Fruit fly (Drosophila melanogaster) whole organism, embryonic: ENCODE measurements around the gene RpL14.
A peak's percentile ranks its signal among the peaks of the same experiment; 100 is the strongest.

ENCODE experiments used
- CG10267 ChIP-seq: fragments of 200-800 bp; sonication (Bioruptor generic); optimal IDR thresholded peaks from 2 replicates; lab custom pipeline; 2018; ENCODE audit warnings: missing biosample characterization, mild to moderate bottlenecking, missing genetic modification characterization, moderate library complexity
- CG10565 ChIP-seq: fragments of 200-800 bp; sonication (Bioruptor generic); optimal IDR thresholded peaks from 3 replicates; lab custom pipeline; 2016; ENCODE audit warnings: missing biosample characterization, mild to moderate bottlenecking, missing genetic modification characterization
- CG10959 ChIP-seq: fragments of 200-800 bp; sonication (Bioruptor generic); IDR thresholded peaks from 2 replicates; pipeline ENCODE4 v1.3.6; 2022; ENCODE audit warnings: missing biosample characterization, missing genetic modification characterization
- CG11560 ChIP-seq: fragments of 200-800 bp; sonication (Bioruptor generic); IDR thresholded peaks from 3 replicates; pipeline ENCODE4 v1.3.6; 2022; ENCODE audit warnings: missing biosample characterization, missing genetic modification characterization
- CG11695 ChIP-seq: fragments of 200-800 bp; sonication (Bioruptor generic); IDR thresholded peaks from 3 replicates; pipeline ENCODE4 v1.3.6; 2022; ENCODE audit warnings: missing biosample characterization, missing genetic modification characterization
- CG12104 ChIP-seq: fragments of 200-800 bp; sonication (Bioruptor generic); optimal IDR thresholded peaks from 3 replicates; lab custom pipeline; 2016; ENCODE audit warnings: missing biosample characterization, missing genetic modification characterization
- CG14441 ChIP-seq: fragments of 200-800 bp; sonication (Bioruptor generic); IDR thresholded peaks from 2 replicates; pipeline ENCODE4 v1.3.6; 2022; ENCODE audit warnings: missing biosample characterization, missing genetic modification characterization
- CG1529 ChIP-seq: fragments of 200-800 bp; sonication (Bioruptor generic); optimal IDR thresholded peaks from 3 replicates; lab custom pipeline; 2018; ENCODE audit warnings: missing biosample characterization, missing genetic modification characterization
- CG15696 ChIP-seq: fragments of 200-800 bp; sonication (Bioruptor generic); optimal IDR thresholded peaks from 2 replicates; lab custom pipeline; 2019; ENCODE audit warnings: missing biosample characterization, mild to moderate bottlenecking, missing genetic modification characterization, moderate library complexity
- CG17359 ChIP-seq: fragments of 200-800 bp; sonication (Bioruptor generic); optimal IDR thresholded peaks from 3 replicates; lab custom pipeline; 2018; ENCODE audit warnings: missing biosample characterization, mild to moderate bottlenecking, missing genetic modification characterization, moderate library complexity
- CG17385 ChIP-seq: fragments of 200-800 bp; sonication (Bioruptor generic); optimal IDR thresholded peaks from 3 replicates; lab custom pipeline; 2018; ENCODE audit warnings: missing biosample characterization, mild to moderate bottlenecking, missing genetic modification characterization
- CG17612 ChIP-seq: fragments of 200-800 bp; sonication (Bioruptor generic); IDR thresholded peaks from 2 replicates; pipeline ENCODE4 v1.3.6; 2022; ENCODE audit warnings: missing biosample characterization, missing genetic modification characterization
- CG2202 ChIP-seq: fragments of 200-800 bp; sonication (Bioruptor generic); optimal IDR thresholded peaks from 2 replicates; lab custom pipeline; 2018; ENCODE audit warnings: missing biosample characterization, mild to moderate bottlenecking, missing genetic modification characterization
- CG2678 ChIP-seq: fragments of 200-800 bp; sonication (Bioruptor generic); optimal IDR thresholded peaks from 3 replicates; lab custom pipeline; 2019; ENCODE audit warnings: missing biosample characterization, mild to moderate bottlenecking, missing genetic modification characterization, moderate library complexity
- CG2875 ChIP-seq: fragments of 200-800 bp; sonication (Bioruptor generic); optimal IDR thresholded peaks from 2 replicates; lab custom pipeline; 2017; ENCODE audit warnings: missing biosample characterization, mild to moderate bottlenecking, missing genetic modification characterization, missing genetic modification reagents
- CG2889 ChIP-seq: fragments of 200-800 bp; sonication (Bioruptor generic); IDR thresholded peaks from 3 replicates; pipeline ENCODE4 v1.3.6; 2022; ENCODE audit warnings: missing biosample characterization, missing genetic modification characterization
- CG31441 ChIP-seq: fragments of 200-800 bp; sonication (Bioruptor generic); IDR thresholded peaks from 2 replicates; pipeline ENCODE4 v1.3.6; 2022; ENCODE audit warnings: missing biosample characterization, missing genetic modification characterization
- CG3407 ChIP-seq: fragments of 200-800 bp; sonication (Bioruptor generic); optimal IDR thresholded peaks from 2 replicates; lab custom pipeline; 2018; ENCODE audit warnings: missing biosample characterization, mild to moderate bottlenecking, missing genetic modification characterization
- CG34422 ChIP-seq: fragments of 200-800 bp; sonication (Bioruptor generic); IDR thresholded peaks from 3 replicates; pipeline ENCODE4 v1.3.6; 2022; ENCODE audit warnings: missing biosample characterization, missing genetic modification characterization
- CG4404 ChIP-seq: fragments of 200-800 bp; sonication (Bioruptor generic); IDR thresholded peaks from 2 replicates; pipeline ENCODE4 v1.3.6; 2022; ENCODE audit warnings: missing biosample characterization, missing genetic modification characterization
- CG4424 ChIP-seq: fragments of 200-800 bp; sonication (Bioruptor generic); optimal IDR thresholded peaks from 3 replicates; lab custom pipeline; 2016; ENCODE audit warnings: missing biosample characterization, missing genetic modification characterization
- CG5245 ChIP-seq: fragments of 200-800 bp; sonication (Bioruptor generic); optimal IDR thresholded peaks from 3 replicates; lab custom pipeline; 2016; ENCODE audit warnings: missing biosample characterization, missing genetic modification characterization
- CG6654 ChIP-seq: fragments of 200-800 bp; sonication (Bioruptor generic); optimal IDR thresholded peaks from 2 replicates; lab custom pipeline; 2017; ENCODE audit warnings: missing biosample characterization, mild to moderate bottlenecking, missing genetic modification characterization
- CG8359 ChIP-seq: fragments of 200-800 bp; sonication (Bioruptor generic); optimal IDR thresholded peaks from 2 replicates; lab custom pipeline; 2017; ENCODE audit warnings: missing biosample characterization, mild to moderate bottlenecking, missing genetic modification characterization, borderline replicate concordance
- CG8924 ChIP-seq: fragments of 200-800 bp; optimal IDR thresholded peaks from 3 replicates; lab custom pipeline; 2019; ENCODE audit warnings: missing biosample characterization, mild to moderate bottlenecking, missing genetic modification characterization, moderate library complexity
- CG8944 ChIP-seq: fragments of 200-800 bp; sonication (Bioruptor generic); optimal IDR thresholded peaks from 3 replicates; lab custom pipeline; 2016; ENCODE audit warnings: missing biosample characterization, missing genetic modification characterization
- Fer1 ChIP-seq: fragments of 200-800 bp; sonication (Bioruptor generic); optimal IDR thresholded peaks from 2 replicates; lab custom pipeline; 2017; ENCODE audit warnings: missing biosample characterization, mild to moderate bottlenecking, missing genetic modification characterization
- H15 ChIP-seq: fragments of 200-800 bp; sonication (Bioruptor generic); IDR thresholded peaks from 3 replicates; pipeline ENCODE4 v1.3.6; 2022; ENCODE audit warnings: missing biosample characterization, missing genetic modification characterization
- HLH4C ChIP-seq: fragments of 200-800 bp; sonication (Bioruptor generic); IDR thresholded peaks from 3 replicates; pipeline ENCODE4 v1.3.6; 2022; ENCODE audit warnings: missing biosample characterization, missing genetic modification characterization; ENCODE audit not compliant: partially characterized antibody
- NC2β ChIP-seq: fragments of 200-800 bp; sonication (Bioruptor generic); optimal IDR thresholded peaks from 2 replicates; lab custom pipeline; 2016; ENCODE audit warnings: missing biosample characterization, missing genetic modification characterization
- Ptx1 ChIP-seq: fragments of 200-800 bp; sonication (Bioruptor generic); IDR thresholded peaks from 2 replicates; pipeline ENCODE4 v1.3.6; 2022; ENCODE audit warnings: missing biosample characterization, missing genetic modification characterization
- Rfx ChIP-seq: fragments of 200-800 bp; sonication (Bioruptor generic); IDR thresholded peaks from 2 replicates; pipeline ENCODE4 v1.3.6; 2022; ENCODE audit warnings: missing biosample characterization, missing genetic modification characterization
- Six4 ChIP-seq: fragments of 200-800 bp; sonication (Bioruptor generic); optimal IDR thresholded peaks from 2 replicates; lab custom pipeline; 2016; ENCODE audit warnings: missing biosample characterization, missing genetic modification characterization
- Spps ChIP-seq: fragments of 200-800 bp; sonication (Bioruptor generic); optimal IDR thresholded peaks from 2 replicates; lab custom pipeline; 2018; ENCODE audit warnings: missing biosample characterization, mild to moderate bottlenecking, missing genetic modification characterization
- al ChIP-seq: fragments of 200-800 bp; sonication (Bioruptor generic); IDR thresholded peaks from 2 replicates; pipeline ENCODE4 v1.3.6; 2022; ENCODE audit warnings: missing biosample characterization, missing genetic modification characterization
- chm ChIP-seq: fragments of 200-800 bp; sonication (Bioruptor generic); IDR thresholded peaks from 2 replicates; pipeline ENCODE4 v1.3.6; 2022; ENCODE audit warnings: missing biosample characterization, missing genetic modification characterization
- da ChIP-seq: fragments of 200-800 bp; sonication (Bioruptor generic); optimal IDR thresholded peaks from 2 replicates; lab custom pipeline; 2016; ENCODE audit warnings: missing biosample characterization, missing genetic modification characterization
- dmrt99B ChIP-seq: fragments of 200-800 bp; sonication (Bioruptor generic); optimal IDR thresholded peaks from 2 replicates; lab custom pipeline; 2018; ENCODE audit warnings: missing biosample characterization, mild to moderate bottlenecking, missing genetic modification characterization, moderate library complexity
- dpn ChIP-seq, 2 experiments: fragments of 200-800 bp; sonication (Bioruptor generic); optimal IDR thresholded peaks; 3 replicates each; lab custom pipeline; 2016; ENCODE audit warnings: missing biosample characterization in 2 of 2, missing genetic modification characterization in 2 of 2
- dysf ChIP-seq: fragments of 200-800 bp; sonication (Bioruptor generic); IDR thresholded peaks from 3 replicates; pipeline ENCODE4 v1.3.6; 2022; ENCODE audit warnings: missing biosample characterization, missing genetic modification characterization
- fd3F ChIP-seq: fragments of 200-800 bp; sonication (Bioruptor generic); optimal IDR thresholded peaks from 2 replicates; lab custom pipeline; 2018; ENCODE audit warnings: missing biosample characterization, mild to moderate bottlenecking, missing genetic modification characterization, moderate library complexity
- gce ChIP-seq: fragments of 200-800 bp; sonication (Bioruptor generic); IDR thresholded peaks from 3 replicates; pipeline ENCODE4 v1.3.6; 2022; ENCODE audit warnings: missing biosample characterization, missing genetic modification characterization
- grn ChIP-seq: fragments of 200-800 bp; sonication (Bioruptor generic); optimal IDR thresholded peaks from 3 replicates; lab custom pipeline; 2017; ENCODE audit warnings: missing biosample characterization, missing genetic modification characterization
- gsb ChIP-seq: fragments of 200-800 bp; sonication (Bioruptor generic); IDR thresholded peaks from 2 replicates; pipeline ENCODE4 v1.3.6; 2022; ENCODE audit warnings: missing biosample characterization, missing genetic modification characterization
- lmd ChIP-seq: fragments of 200-800 bp; sonication (Bioruptor generic); IDR thresholded peaks from 2 replicates; pipeline ENCODE4 v1.3.6; 2022; ENCODE audit warnings: missing biosample characterization, missing genetic modification characterization
- maf-S ChIP-seq: fragments of 200-800 bp; sonication (Bioruptor generic); optimal IDR thresholded peaks from 2 replicates; lab custom pipeline; 2016; ENCODE audit warnings: missing biosample characterization, missing genetic modification characterization
- peb ChIP-seq: fragments of 200-800 bp; sonication (Bioruptor generic); IDR thresholded peaks from 2 replicates; pipeline ENCODE4 v1.3.6; 2022; ENCODE audit warnings: missing biosample characterization, missing genetic modification characterization
- ranshi ChIP-seq: fragments of 200-800 bp; sonication (Bioruptor generic); IDR thresholded peaks from 2 replicates; pipeline ENCODE4 v1.3.6; 2022; ENCODE audit warnings: missing biosample characterization, missing genetic modification characterization
- sisA ChIP-seq: fragments of 200-800 bp; sonication (Bioruptor generic); IDR thresholded peaks from 2 replicates; pipeline ENCODE4 v1.3.6; 2022; ENCODE audit warnings: missing biosample characterization, missing genetic modification characterization
- ssp ChIP-seq: fragments of 200-800 bp; sonication (Bioruptor generic); IDR thresholded peaks from 2 replicates; pipeline ENCODE4 v1.3.6; 2022; ENCODE audit warnings: missing biosample characterization, missing genetic modification characterization
- tgo ChIP-seq: fragments of 200-800 bp; sonication (Bioruptor generic); IDR thresholded peaks from 3 replicates; pipeline ENCODE4 v1.3.6; 2022; ENCODE audit warnings: missing biosample characterization, missing genetic modification characterization
- zf30C ChIP-seq: fragments of 200-800 bp; sonication (Bioruptor generic); optimal IDR thresholded peaks from 3 replicates; lab custom pipeline; 2018; ENCODE audit warnings: missing biosample characterization, mild to moderate bottlenecking, missing genetic modification characterization

RpL14 gene

DNA sequence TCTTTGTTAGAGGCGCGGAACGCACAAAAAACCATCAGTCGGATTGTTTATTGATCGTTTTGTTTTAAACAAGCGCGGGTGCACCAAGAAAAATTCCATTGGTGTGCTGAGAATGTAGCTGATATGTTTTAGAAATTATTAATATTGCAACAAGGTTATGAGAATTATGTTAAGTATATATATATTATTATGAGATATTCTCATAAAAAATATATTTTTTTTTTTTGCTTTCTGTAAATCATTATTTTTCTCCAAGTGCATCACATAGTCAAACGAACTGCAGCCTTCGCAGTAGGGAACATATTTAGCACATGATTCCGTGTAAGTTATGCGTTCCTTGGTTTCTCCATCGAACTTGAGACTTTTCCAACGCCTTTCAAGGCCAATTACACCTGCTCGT, 28.2 kb downstream of the RpL14 start (continued):
- peak; percentile 88 for TF ChIP-seq dysf (GFP tag; lab: Robert Waterston, UW)
- TF ChIP-seq CG2875 (GFP tag; lab: Kevin White, UChicago), result peak; percentile 43
- no peak for TF ChIP-seq CG8944 (GFP tag; lab: Kevin White, UChicago)
- TF ChIP-seq maf-S (GFP tag; lab: Kevin White, UChicago), result no peak
- TF ChIP-seq CG3407, result peak; percentile 11
- peak; percentile 78 for TF ChIP-seq gsb (GFP tag; lab: Robert Waterston, UW)
- peak; percentile 85 for TF ChIP-seq CG31441 (GFP tag; lab: Robert Waterston, UW)
- TF ChIP-seq CG34422 (GFP tag; lab: Robert Waterston, UW), result peak; percentile 82
- peak; percentile 15 for TF ChIP-seq zf30C (GFP tag; lab: Kevin White, UChicago)
- TF ChIP-seq Ptx1, result peak; percentile 79
- TF ChIP-seq CG10959 (GFP tag; lab: Robert Waterston, UW), result peak; percentile 38; the same call in 1 of the 2 replicates
- TF ChIP-seq ssp (GFP tag; lab: Robert Waterston, UW), result peak; percentile 71
- no peak for TF ChIP-seq NC2β
- no peak for TF ChIP-seq CG5245 (GFP tag; lab: Kevin White, UChicago)
- peak; percentile 65 for TF ChIP-seq CG17359 (tag; lab: Kevin White, UChicago)
- peak; percentile 80 for TF ChIP-seq Rfx (GFP tag; lab: Robert Waterston, UW)
- peak; percentile 13 for TF ChIP-seq CG2202
- peak; percentile 74 for TF ChIP-seq CG10267 (tag; lab: Kevin White, UChicago)
- no peak for TF ChIP-seq CG10565
- TF ChIP-seq CG2889 (GFP tag; lab: Robert Waterston, UW), result 0 out of 3 replicates have a peak, but pooled peaks have one; percentile 11
- TF ChIP-seq HLH4C (GFP tag; lab: Robert Waterston, UW), result no peak
- TF ChIP-seq da, result no peak
- peak; percentile 65 for TF ChIP-seq al (GFP tag; lab: Robert Waterston, UW)
- TF ChIP-seq CG6654 (GFP tag; lab: Kevin White, UChicago), result no peak
- TF ChIP-seq sisA (GFP tag; lab: Robert Waterston, UW), result peak; percentile 60
- peak; percentile 69 for TF ChIP-seq CG8924 (tag; lab: Kevin White, UChicago)
- TF ChIP-seq lmd (GFP tag; lab: Robert Waterston, UW), result peak; percentile 83
- peak; percentile 11 for TF ChIP-seq CG8359 (GFP tag; lab: Kevin White, UChicago)
- TF ChIP-seq peb (GFP tag; lab: Robert Waterston, UW), result peak; percentile 47; the same call in 1 of the 2 replicates
- TF ChIP-seq Spps, result peak; percentile 40
- peak; percentile 61 for TF ChIP-seq CG4424 (GFP tag; lab: Kevin White, UChicago)
- TF ChIP-seq CG4404, result peak; percentile 50; the same call in 1 of the 2 replicates
- 0 out of 2 replicates have a peak, but pooled peaks have one; percentile 29 for TF ChIP-seq CG17612 (GFP tag; lab: Robert Waterston, UW)
- TF ChIP-seq CG17385 (GFP tag; lab: Kevin White, UChicago), result peak; percentile 45
- peak; percentile 70 for TF ChIP-seq Six4 (GFP tag; lab: Kevin White, UChicago)
- no peak for TF ChIP-seq grn
- TF ChIP-seq chm (GFP tag; lab: Robert Waterston, UW), result no peak
- peak; percentile 48; the same call in 1 of the 3 replicates for TF ChIP-seq CG11560 (tag; lab: Robert Waterston, UW)
- peak; percentile 88 for TF ChIP-seq tgo (GFP tag; lab: Robert Waterston, UW)
- peak; percentile 65; the same call in 1 of the 3 replicates for TF ChIP-seq gce
- peak; percentile 34 for TF ChIP-seq CG12104 (GFP tag; lab: Kevin White, UChicago)
- TF ChIP-seq fd3F (GFP tag; lab: Kevin White, UChicago), result peak; percentile 16
- TF ChIP-seq CG1529 (GFP tag; lab: Kevin White, UChicago), result peak; percentile 13
- TF ChIP-seq dpn (GFP tag; optimal IDR thresholded peaks at IDR 0.05; lab: Kevin White, UChicago), result peak in 1 of 2 experiments; percentile 48
- TF ChIP-seq dmrt99B (tag; lab: Kevin White, UChicago), result peak; percentile 86
- peak; percentile 77 for TF ChIP-seq CG14441 (GFP tag; lab: Robert Waterston, UW)
- peak; percentile 83 for TF ChIP-seq CG2678
- TF ChIP-seq CG11695, result peak; percentile 75
- TF ChIP-seq Fer1, result peak; percentile 64
- TF ChIP-seq CG15696, result peak; percentile 61
- TF ChIP-seq ranshi (GFP tag; lab: Robert Waterston, UW), result peak; percentile 84
- TF ChIP-seq H15, result peak; percentile 68; the same call in 1 of the 3 replicates
